Fruit fly (Drosophila melanogaster) whole organism, embryonic: ENCODE data around the gene Mybbp1A.

Experiments used
- ATbp ChIP-seq: fragments of 200-800 bp; sonication (Bioruptor generic); optimal IDR thresholded peaks from 2 replicates; lab custom pipeline; 2017; ENCODE audit warnings: missing biosample characterization, mild to moderate bottlenecking, missing genetic modification characterization, missing genetic modification reagents
- Abd-B ChIP-seq: fragments of 200-800 bp; sonication (Bioruptor generic); optimal IDR thresholded peaks from 2 replicates; lab custom pipeline; 2018; ENCODE audit warnings: missing biosample characterization, mild to moderate bottlenecking, missing genetic modification characterization, moderate library complexity
- BEAF-32 ChIP-seq: fragments of 200-800 bp; sonication (Bioruptor generic); optimal IDR thresholded peaks from 3 replicates; lab custom pipeline; 2017; ENCODE audit warnings: missing biosample characterization, missing genetic modification characterization, mild to moderate bottlenecking, moderate library complexity, missing genetic modification reagents
- Bgb ChIP-seq: fragments of 200-800 bp; sonication (Bioruptor generic); IDR thresholded peaks from 2 replicates; pipeline ENCODE4 v1.3.6; 2022; ENCODE audit warnings: missing biosample characterization, missing genetic modification characterization; ENCODE audit not compliant: partially characterized antibody
- CG11247 ChIP-seq: fragments of 200-800 bp; sonication (Bioruptor generic); IDR thresholded peaks from 2 replicates; pipeline ENCODE4 v1.3.6; 2022; ENCODE audit warnings: missing biosample characterization, missing genetic modification characterization
- CG11723 ChIP-seq: fragments of 200-800 bp; sonication (Bioruptor generic); optimal IDR thresholded peaks from 2 replicates; lab custom pipeline; 2017; ENCODE audit warnings: missing biosample characterization, mild to moderate bottlenecking, missing genetic modification characterization
- CG12155 ChIP-seq: fragments of 200-800 bp; sonication (Bioruptor generic); optimal IDR thresholded peaks from 3 replicates; lab custom pipeline; 2016; ENCODE audit warnings: missing biosample characterization, missing genetic modification characterization
- CG13424 ChIP-seq: fragments of 200-800 bp; sonication (Bioruptor generic); optimal IDR thresholded peaks from 2 replicates; lab custom pipeline; 2019; ENCODE audit warnings: missing biosample characterization, mild to moderate bottlenecking, missing genetic modification characterization, moderate library complexity
- CG15073 ChIP-seq: fragments of 200-800 bp; sonication (Bioruptor generic); optimal IDR thresholded peaks from 2 replicates; lab custom pipeline; 2016; ENCODE audit warnings: missing biosample characterization, missing genetic modification characterization
- CG16863 ChIP-seq: fragments of 200-800 bp; sonication (Bioruptor generic); optimal IDR thresholded peaks from 3 replicates; lab custom pipeline; 2016; ENCODE audit warnings: missing biosample characterization, missing genetic modification characterization
- CG2129 ChIP-seq: fragments of 200-800 bp; sonication (Bioruptor generic); IDR thresholded peaks from 2 replicates; pipeline ENCODE4 v1.3.6; 2022; ENCODE audit warnings: missing biosample characterization, missing genetic modification characterization; ENCODE audit not compliant: partially characterized antibody
- CG2712 ChIP-seq: fragments of 200-800 bp; optimal IDR thresholded peaks from 3 replicates; lab custom pipeline; 2019; ENCODE audit warnings: missing biosample characterization, mild to moderate bottlenecking, missing genetic modification characterization, moderate library complexity
- CG30403 ChIP-seq: fragments of 200-800 bp; sonication (Bioruptor generic); optimal IDR thresholded peaks from 3 replicates; lab custom pipeline; 2016; ENCODE audit warnings: missing biosample characterization, missing genetic modification characterization
- CG32532 ChIP-seq: fragments of 200-800 bp; sonication (Bioruptor generic); IDR thresholded peaks from 2 replicates; pipeline ENCODE4 v1.3.6; 2022; ENCODE audit warnings: missing biosample characterization, missing genetic modification characterization
- CG4617 ChIP-seq: fragments of 200-800 bp; sonication (Bioruptor generic); optimal IDR thresholded peaks from 3 replicates; lab custom pipeline; 2016; ENCODE audit warnings: missing biosample characterization, missing genetic modification characterization, borderline replicate concordance
- CG6791 ChIP-seq: fragments of 200-800 bp; sonication (Bioruptor generic); IDR thresholded peaks from 3 replicates; pipeline ENCODE4 v1.3.6; 2022; ENCODE audit warnings: missing biosample characterization, missing genetic modification characterization; ENCODE audit not compliant: partially characterized antibody
- CG8089 ChIP-seq: fragments of 200-800 bp; sonication (Bioruptor generic); optimal IDR thresholded peaks from 3 replicates; lab custom pipeline; 2016; ENCODE audit warnings: missing biosample characterization, missing genetic modification characterization
- CG8281 ChIP-seq: fragments of 200-800 bp; sonication (Bioruptor generic); optimal IDR thresholded peaks from 2 replicates; lab custom pipeline; 2018; ENCODE audit warnings: missing biosample characterization, mild to moderate bottlenecking, missing genetic modification characterization, moderate library complexity
- CG8924 ChIP-seq: fragments of 200-800 bp; optimal IDR thresholded peaks from 3 replicates; lab custom pipeline; 2019; ENCODE audit warnings: missing biosample characterization, mild to moderate bottlenecking, missing genetic modification characterization, moderate library complexity
- CG9727 ChIP-seq: fragments of 200-800 bp; sonication (Bioruptor generic); optimal IDR thresholded peaks from 3 replicates; lab custom pipeline; 2017; ENCODE audit warnings: missing biosample characterization, mild to moderate bottlenecking, missing genetic modification characterization
- CG9932 ChIP-seq: fragments of 200-800 bp; sonication (Bioruptor generic); IDR thresholded peaks from 2 replicates; pipeline ENCODE4 v1.3.6; 2022; ENCODE audit warnings: missing biosample characterization, missing genetic modification characterization
- Camta ChIP-seq: fragments of 200-800 bp; sonication (Bioruptor generic); optimal IDR thresholded peaks from 2 replicates; lab custom pipeline; 2016; ENCODE audit warnings: missing biosample characterization, missing genetic modification characterization
- Doc3 ChIP-seq: fragments of 200-800 bp; sonication (Bioruptor generic); IDR thresholded peaks from 3 replicates; pipeline ENCODE4 v1.3.6; 2022; ENCODE audit warnings: missing biosample characterization, missing genetic modification characterization; ENCODE audit not compliant: partially characterized antibody
- Dref ChIP-seq: fragments of 200-800 bp; sonication (Bioruptor generic); IDR thresholded peaks from 2 replicates; pipeline ENCODE4 v1.3.6; 2022; ENCODE audit warnings: missing biosample characterization, missing genetic modification characterization
- Gug ChIP-seq: fragments of 200-800 bp; sonication (Bioruptor generic); IDR thresholded peaks from 4 replicates; pipeline ENCODE4 v1.3.6; 2022; ENCODE audit warnings: missing biosample characterization, missing genetic modification characterization
- Hr3 ChIP-seq: fragments of 200-800 bp; sonication (Bioruptor generic); optimal IDR thresholded peaks from 3 replicates; lab custom pipeline; 2016; ENCODE audit warnings: missing biosample characterization, missing genetic modification characterization
- MBD-R2 ChIP-seq: fragments of 200-800 bp; sonication (Bioruptor generic); IDR thresholded peaks from 2 replicates; pipeline ENCODE4 v1.3.6; 2022; ENCODE audit warnings: missing biosample characterization, missing genetic modification characterization
- Mrtf ChIP-seq: fragments of 200-800 bp; sonication (Bioruptor generic); IDR thresholded peaks from 3 replicates; pipeline ENCODE4 v1.3.6; 2022; ENCODE audit warnings: missing biosample characterization, missing genetic modification characterization
- NK7.1 ChIP-seq: fragments of 200-800 bp; sonication (Bioruptor generic); optimal IDR thresholded peaks from 3 replicates; lab custom pipeline; 2016; ENCODE audit warnings: missing biosample characterization, missing genetic modification characterization
- Nf-YA ChIP-seq: fragments of 200-800 bp; sonication (Bioruptor generic); IDR thresholded peaks from 2 replicates; pipeline ENCODE4 v1.3.6; 2022; ENCODE audit warnings: missing biosample characterization, missing genetic modification characterization
- Opbp ChIP-seq: fragments of 200-800 bp; sonication (Bioruptor generic); IDR thresholded peaks from 3 replicates; pipeline ENCODE4 v1.3.6; 2022; ENCODE audit warnings: missing biosample characterization, missing genetic modification characterization; ENCODE audit not compliant: partially characterized antibody
- bbx ChIP-seq: fragments of 200-800 bp; sonication (Bioruptor generic); IDR thresholded peaks from 2 replicates; pipeline ENCODE4 v1.3.6; 2022; ENCODE audit warnings: missing biosample characterization, missing genetic modification characterization; ENCODE audit not compliant: partially characterized antibody
- gfzf ChIP-seq: fragments of 200-800 bp; sonication (Bioruptor generic); optimal IDR thresholded peaks from 2 replicates; lab custom pipeline; 2016; ENCODE audit warnings: missing biosample characterization, mild to moderate bottlenecking, missing genetic modification characterization, moderate library complexity
- hb ChIP-seq: fragments of 200-800 bp; sonication (Bioruptor generic); IDR thresholded peaks from 3 replicates; pipeline ENCODE4 v1.3.6; 2022; ENCODE audit warnings: missing biosample characterization, missing genetic modification characterization; ENCODE audit not compliant: partially characterized antibody
- hbn ChIP-seq: fragments of 200-800 bp; sonication (Bioruptor generic); IDR thresholded peaks from 2 replicates; pipeline ENCODE4 v1.3.6; 2022; ENCODE audit warnings: missing biosample characterization, missing genetic modification characterization; ENCODE audit not compliant: partially characterized antibody
- inv ChIP-seq: fragments of 200-800 bp; sonication (Bioruptor generic); IDR thresholded peaks from 2 replicates; pipeline ENCODE4 v1.3.6; 2022; ENCODE audit warnings: missing biosample characterization, missing genetic modification characterization; ENCODE audit not compliant: partially characterized antibody
- kay ChIP-seq: fragments of 200-800 bp; sonication (Bioruptor generic); optimal IDR thresholded peaks from 2 replicates; lab custom pipeline; 2016; ENCODE audit warnings: missing biosample characterization, missing genetic modification characterization
- mld ChIP-seq: fragments of 200-800 bp; sonication (Bioruptor generic); IDR thresholded peaks from 3 replicates; pipeline ENCODE4 v1.3.6; 2022; ENCODE audit warnings: missing biosample characterization, missing genetic modification characterization; ENCODE audit not compliant: partially characterized antibody
- phol ChIP-seq: fragments of 200-800 bp; sonication (Bioruptor generic); optimal IDR thresholded peaks from 3 replicates; lab custom pipeline; 2018; ENCODE audit warnings: missing biosample characterization, mild to moderate bottlenecking, missing genetic modification characterization, moderate library complexity
- pzg ChIP-seq: fragments of 200-800 bp; sonication (Bioruptor generic); optimal IDR thresholded peaks from 3 replicates; lab custom pipeline; 2018; ENCODE audit warnings: missing biosample characterization, mild to moderate bottlenecking, missing genetic modification characterization, moderate library complexity
- seq ChIP-seq: fragments of 200-800 bp; sonication (Bioruptor generic); IDR thresholded peaks from 2 replicates; pipeline ENCODE4 v1.3.6; 2022; ENCODE audit warnings: missing biosample characterization, missing genetic modification characterization
- slbo ChIP-seq: fragments of 200-800 bp; sonication (Bioruptor generic); IDR thresholded peaks from 2 replicates; pipeline ENCODE4 v1.3.6; 2022; ENCODE audit warnings: missing biosample characterization, missing genetic modification characterization
- stwl ChIP-seq: fragments of 200-800 bp; sonication (Bioruptor generic); optimal IDR thresholded peaks from 3 replicates; lab custom pipeline; 2018; ENCODE audit warnings: missing biosample characterization, mild to moderate bottlenecking, missing genetic modification characterization, moderate library complexity
- tgo ChIP-seq: fragments of 200-800 bp; sonication (Bioruptor generic); IDR thresholded peaks from 3 replicates; pipeline ENCODE4 v1.3.6; 2022; ENCODE audit warnings: missing biosample characterization, missing genetic modification characterization
- unc-4 ChIP-seq: fragments of 200-800 bp; sonication (Bioruptor generic); IDR thresholded peaks from 2 replicates; pipeline ENCODE4 v1.3.6; 2022; ENCODE audit warnings: missing biosample characterization, missing genetic modification characterization; ENCODE audit not compliant: partially characterized antibody
- vnd ChIP-seq: fragments of 200-800 bp; sonication (Bioruptor generic); IDR thresholded peaks from 3 replicates; pipeline ENCODE4 v1.3.6; 2022; ENCODE audit warnings: missing biosample characterization, missing genetic modification characterization; ENCODE audit not compliant: partially characterized antibody
- zen2 ChIP-seq: fragments of 200-800 bp; sonication (Bioruptor generic); IDR thresholded peaks from 3 replicates; pipeline ENCODE4 v1.3.6; 2022; ENCODE audit warnings: missing biosample characterization, missing genetic modification characterization; ENCODE audit not compliant: partially characterized antibody
- zfh1 ChIP-seq: fragments of 200-800 bp; sonication (Bioruptor generic); IDR thresholded peaks from 3 replicates; pipeline ENCODE4 v1.3.6; 2022; ENCODE audit warnings: missing biosample characterization, missing genetic modification characterization

The Mybbp1A gene

dm6 chrX:647056-647627 lies 17.6 kb downstream of the Mybbp1A start, which contains the start of gene Roc1a (continued):
- TF ChIP-seq mld (GFP tag; lab: Robert Waterston, UW) (peak; percentile 53; the same call in 1 of the 3 replicates), BEAF-32 (GFP tag; lab: Kevin White, UChicago) (peak; percentile 78), CG16863 (no peak), Nf-YA (GFP tag; lab: Robert Waterston, UW) (no peak), ATbp (GFP tag; lab: Kevin White, UChicago) (no peak), Dref (peak; percentile 84), MBD-R2 (GFP tag; lab: Robert Waterston, UW) (peak; percentile 47), CG4617 (GFP tag; lab: Kevin White, UChicago) (peak; percentile 67), CG12155 (GFP tag; lab: Kevin White, UChicago) (no peak), Mrtf (GFP tag; lab: Robert Waterston, UW) (no peak), CG32532 (GFP tag; lab: Robert Waterston, UW) (0 out of 2 replicates have a peak, but pooled peaks have one; percentile 31), CG8924 (peak; percentile 38), gfzf (GFP tag; lab: Kevin White, UChicago) (peak; percentile 64), CG30403 (GFP tag; lab: Kevin White, UChicago) (peak; percentile 20), unc-4 (GFP tag; lab: Robert Waterston, UW) (peak; percentile 74), Bgb (GFP tag; lab: Robert Waterston, UW) (peak; percentile 79), zfh1 (0 out of 3 replicates have a peak, but pooled peaks have one; percentile 21), Hr3 (GFP tag; lab: Kevin White, UChicago) (peak; percentile 8), phol (tag; lab: Kevin White, UChicago) (peak; percentile 34), Doc3 (GFP tag; lab: Robert Waterston, UW) (0 out of 3 replicates have a peak, but pooled peaks have one; percentile 12), hbn (GFP tag; lab: Robert Waterston, UW) (peak; percentile 57), Gug (GFP tag; lab: Robert Waterston, UW) (peak; percentile 34; the same call in 1 of the 4 replicates), pzg (GFP tag; lab: Kevin White, UChicago) (peak; percentile 52), CG9727 (GFP tag; lab: Kevin White, UChicago) (peak; percentile 23), CG15073 (no peak), bbx (GFP tag; lab: Robert Waterston, UW) (peak; percentile 74), zen2 (GFP tag; lab: Robert Waterston, UW) (peak; percentile 56; the same call in 2 of the 3 replicates), CG9932 (peak; percentile 57), vnd (GFP tag; lab: Robert Waterston, UW) (peak; percentile 60; the same call in 2 of the 3 replicates), CG13424 (tag; lab: Kevin White, UChicago) (peak; percentile 20), CG2712 (tag; lab: Kevin White, UChicago) (peak; percentile 25), inv (GFP tag; lab: Robert Waterston, UW) (peak; percentile 70), CG11247 (GFP tag; lab: Robert Waterston, UW) (no peak), CG6791 (GFP tag; lab: Robert Waterston, UW) (peak; percentile 79), tgo (GFP tag; lab: Robert Waterston, UW) (no peak), slbo (GFP tag; lab: Robert Waterston, UW) (peak; percentile 21; the same call in 1 of the 2 replicates), Opbp (GFP tag; lab: Robert Waterston, UW) (peak; percentile 88), NK7.1 (GFP tag; lab: Kevin White, UChicago) (no peak), seq (no peak), kay (GFP tag; lab: Kevin White, UChicago) (no peak), CG2129 (GFP tag; lab: Robert Waterston, UW) (peak; percentile 28; the same call in 1 of the 2 replicates), Camta (GFP tag; lab: Kevin White, UChicago) (no peak), hb (peak; percentile 68; the same call in 2 of the 3 replicates), Abd-B (peak; percentile 5), CG11723 (GFP tag; lab: Kevin White, UChicago) (no peak), stwl (no peak), CG8281 (no peak), CG8089 (GFP tag; lab: Kevin White, UChicago) (no peak)
